Fruit fly (Drosophila melanogaster) whole organism, embryonic: ENCODE data around the gene CG7943.

Experiments
- Abd-B ChIP-seq: fragments of 200-800 bp; sonication (Bioruptor generic); optimal IDR thresholded peaks from 2 replicates; lab custom pipeline; 2018; ENCODE audit warnings: missing biosample characterization, mild to moderate bottlenecking, missing genetic modification characterization, moderate library complexity
- Bgb ChIP-seq: fragments of 200-800 bp; sonication (Bioruptor generic); IDR thresholded peaks from 2 replicates; pipeline ENCODE4 v1.3.6; 2022; ENCODE audit warnings: missing biosample characterization, missing genetic modification characterization; ENCODE audit not compliant: partially characterized antibody
- BtbVII ChIP-seq: fragments of 200-800 bp; sonication (Bioruptor generic); optimal IDR thresholded peaks from 3 replicates; lab custom pipeline; 2017; ENCODE audit warnings: missing biosample characterization, mild to moderate bottlenecking, missing genetic modification characterization
- Bteb2 ChIP-seq: fragments of 200-800 bp; sonication (Bioruptor generic); optimal IDR thresholded peaks from 2 replicates; lab custom pipeline; 2016; ENCODE audit warnings: missing biosample characterization, missing genetic modification characterization
- C15 ChIP-seq: fragments of 200-800 bp; sonication (Bioruptor generic); IDR thresholded peaks from 3 replicates; pipeline ENCODE4 v1.3.6; 2022; ENCODE audit warnings: missing biosample characterization, missing genetic modification characterization
- CG10147 ChIP-seq: fragments of 200-800 bp; sonication (Bioruptor generic); optimal IDR thresholded peaks from 2 replicates; lab custom pipeline; 2019; ENCODE audit warnings: missing biosample characterization, mild to moderate bottlenecking, missing genetic modification characterization, moderate library complexity
- CG11085 ChIP-seq: fragments of 200-800 bp; sonication (Bioruptor generic); IDR thresholded peaks from 2 replicates; pipeline ENCODE4 v1.3.6; 2022; ENCODE audit warnings: missing biosample characterization, missing genetic modification characterization
- CG12659 ChIP-seq: fragments of 200-800 bp; sonication (Bioruptor generic); optimal IDR thresholded peaks from 3 replicates; lab custom pipeline; 2017; ENCODE audit warnings: mild to moderate bottlenecking, missing biosample characterization, missing genetic modification reagents, missing genetic modification characterization
- CG13296 ChIP-seq: fragments of 200-800 bp; sonication (Bioruptor generic); optimal IDR thresholded peaks from 3 replicates; lab custom pipeline; 2018; ENCODE audit warnings: missing biosample characterization, mild to moderate bottlenecking, missing genetic modification characterization
- CG13624 ChIP-seq: fragments of 200-800 bp; sonication (Bioruptor generic); optimal IDR thresholded peaks from 2 replicates; lab custom pipeline; 2016; ENCODE audit warnings: missing biosample characterization, missing genetic modification characterization
- CG14441 ChIP-seq: fragments of 200-800 bp; sonication (Bioruptor generic); IDR thresholded peaks from 2 replicates; pipeline ENCODE4 v1.3.6; 2022; ENCODE audit warnings: missing biosample characterization, missing genetic modification characterization
- CG15696 ChIP-seq: fragments of 200-800 bp; sonication (Bioruptor generic); optimal IDR thresholded peaks from 2 replicates; lab custom pipeline; 2019; ENCODE audit warnings: missing biosample characterization, mild to moderate bottlenecking, missing genetic modification characterization, moderate library complexity
- CG1602 ChIP-seq: fragments of 200-800 bp; sonication (Bioruptor generic); optimal IDR thresholded peaks from 3 replicates; lab custom pipeline; 2016; ENCODE audit warnings: missing biosample characterization, missing genetic modification characterization
- CG3065 ChIP-seq: fragments of 200-800 bp; sonication (Bioruptor generic); optimal IDR thresholded peaks from 2 replicates; lab custom pipeline; 2016; ENCODE audit warnings: missing biosample characterization, missing genetic modification characterization
- CG6175 ChIP-seq: fragments of 200-800 bp; sonication (Bioruptor generic); IDR thresholded peaks from 3 replicates; pipeline ENCODE4 v1.3.6; 2022; ENCODE audit warnings: missing biosample characterization, missing genetic modification characterization
- CG6272 ChIP-seq: fragments of 200-800 bp; sonication (Bioruptor generic); IDR thresholded peaks from 2 replicates; pipeline ENCODE4 v1.3.6; 2022; ENCODE audit warnings: missing biosample characterization, missing genetic modification characterization
- CG6854 ChIP-seq: fragments of 200-800 bp; sonication (Bioruptor generic); optimal IDR thresholded peaks from 3 replicates; lab custom pipeline; 2017; ENCODE audit warnings: missing biosample characterization, mild to moderate bottlenecking, missing genetic modification characterization
- CG7786 ChIP-seq: fragments of 200-800 bp; sonication (Bioruptor generic); optimal IDR thresholded peaks from 2 replicates; lab custom pipeline; 2016; ENCODE audit warnings: missing biosample characterization, missing genetic modification characterization
- CG8944 ChIP-seq: fragments of 200-800 bp; sonication (Bioruptor generic); optimal IDR thresholded peaks from 3 replicates; lab custom pipeline; 2016; ENCODE audit warnings: missing biosample characterization, missing genetic modification characterization
- CG9437 ChIP-seq: fragments of 200-800 bp; sonication (Bioruptor generic); optimal IDR thresholded peaks from 2 replicates; lab custom pipeline; 2018; ENCODE audit warnings: missing biosample characterization, mild to moderate bottlenecking, missing genetic modification characterization
- CG9797 ChIP-seq: fragments of 200-800 bp; sonication (Bioruptor generic); optimal IDR thresholded peaks from 3 replicates; lab custom pipeline; 2018; ENCODE audit warnings: missing biosample characterization, mild to moderate bottlenecking, missing genetic modification characterization
- D19B ChIP-seq: fragments of 200-800 bp; sonication (Bioruptor generic); optimal IDR thresholded peaks from 2 replicates; lab custom pipeline; 2017; ENCODE audit warnings: missing biosample characterization, mild to moderate bottlenecking, missing genetic modification characterization
- Fer3 ChIP-seq: fragments of 200-800 bp; sonication (Bioruptor generic); optimal IDR thresholded peaks from 2 replicates; lab custom pipeline; 2018; ENCODE audit warnings: missing biosample characterization, mild to moderate bottlenecking, missing genetic modification characterization, moderate library complexity
- Gsc ChIP-seq: fragments of 200-800 bp; sonication (Bioruptor generic); IDR thresholded peaks from 2 replicates; pipeline ENCODE4 v1.3.6; 2022; ENCODE audit warnings: missing biosample characterization, missing genetic modification characterization
- H15 ChIP-seq: fragments of 200-800 bp; sonication (Bioruptor generic); IDR thresholded peaks from 3 replicates; pipeline ENCODE4 v1.3.6; 2022; ENCODE audit warnings: missing biosample characterization, missing genetic modification characterization
- Hand ChIP-seq: fragments of 200-800 bp; sonication (Bioruptor generic); optimal IDR thresholded peaks from 2 replicates; lab custom pipeline; 2017; ENCODE audit warnings: mild to moderate bottlenecking, missing biosample characterization, missing genetic modification reagents, missing genetic modification characterization
- Lhr ChIP-seq: fragments of 200-800 bp; sonication (Bioruptor generic); optimal IDR thresholded peaks from 3 replicates; lab custom pipeline; 2017; ENCODE audit warnings: mild to moderate bottlenecking, missing biosample characterization, missing genetic modification reagents, missing genetic modification characterization
- Lim3 ChIP-seq: fragments of 200-800 bp; sonication (Bioruptor generic); IDR thresholded peaks from 2 replicates; pipeline ENCODE4 v1.3.6; 2022; ENCODE audit warnings: missing biosample characterization, missing genetic modification characterization
- MTF-1 ChIP-seq: fragments of 200-800 bp; sonication (Bioruptor generic); optimal IDR thresholded peaks from 2 replicates; lab custom pipeline; 2018; ENCODE audit warnings: missing biosample characterization, mild to moderate bottlenecking, missing genetic modification characterization, borderline replicate concordance
- Scr ChIP-seq: fragments of 200-800 bp; sonication (Bioruptor generic); IDR thresholded peaks from 2 replicates; pipeline ENCODE4 v1.3.6; 2022; ENCODE audit warnings: missing biosample characterization, missing genetic modification characterization; ENCODE audit not compliant: partially characterized antibody
- Sox102F ChIP-seq: fragments of 200-800 bp; sonication (Bioruptor generic); optimal IDR thresholded peaks from 2 replicates; lab custom pipeline; 2018; ENCODE audit warnings: missing biosample characterization, mild to moderate bottlenecking, missing genetic modification characterization, moderate library complexity
- Stat92E ChIP-seq, 3 experiments: fragments of >200 bp in 2 of 3; fragments of 200-800 bp in 1 of 3; sonication (Bioruptor generic) in 1 of 3; optimal IDR thresholded peaks; 2 replicates each; lab custom pipeline; 2017 to 2019; ENCODE audit warnings: missing biosample characterization in 3 of 3, missing genetic modification characterization in 3 of 3, mild to moderate bottlenecking in 1 of 3, moderate library complexity in 1 of 3
- Xbp1 ChIP-seq: fragments of 200-800 bp; sonication (Bioruptor generic); optimal IDR thresholded peaks from 3 replicates; lab custom pipeline; 2016; ENCODE audit warnings: missing biosample characterization, mild to moderate bottlenecking, missing genetic modification characterization
- ac ChIP-seq: fragments of 200-800 bp; sonication (Bioruptor generic); optimal IDR thresholded peaks from 3 replicates; lab custom pipeline; 2017; ENCODE audit warnings: missing biosample characterization, mild to moderate bottlenecking, missing genetic modification characterization
- caup ChIP-seq: fragments of 200-800 bp; sonication (Bioruptor generic); optimal IDR thresholded peaks from 3 replicates; lab custom pipeline; 2017; ENCODE audit warnings: missing biosample characterization, mild to moderate bottlenecking, missing genetic modification characterization, moderate library complexity; ENCODE audit not compliant: severe bottlenecking
- ci ChIP-seq: fragments of 200-800 bp; sonication (Bioruptor generic); IDR thresholded peaks from 3 replicates; pipeline ENCODE4 v1.3.6; 2022; ENCODE audit warnings: missing biosample characterization, missing genetic modification characterization
- insv ChIP-seq, 2 experiments: fragments of 200-800 bp; sonication (Bioruptor generic); optimal IDR thresholded peaks; 3 replicates each; lab custom pipeline; 2016 to 2018; ENCODE audit warnings: missing biosample characterization in 2 of 2, missing genetic modification characterization in 2 of 2
- kay ChIP-seq: fragments of 200-800 bp; sonication (Bioruptor generic); optimal IDR thresholded peaks from 2 replicates; lab custom pipeline; 2016; ENCODE audit warnings: missing biosample characterization, missing genetic modification characterization
- lola ChIP-seq, 3 experiments: fragments of >200 bp in 2 of 3; fragments of 200-800 bp in 1 of 3; sonication (Bioruptor generic) in 1 of 3; optimal IDR thresholded peaks; 2 replicates each; lab custom pipeline; 2017 to 2019; ENCODE audit warnings: missing biosample characterization in 3 of 3, missing genetic modification characterization in 3 of 3, mild to moderate bottlenecking in 1 of 3, moderate library complexity in 1 of 3
- luna ChIP-seq: fragments of 200-800 bp; sonication (Bioruptor generic); optimal IDR thresholded peaks from 2 replicates; lab custom pipeline; 2016; ENCODE audit warnings: missing biosample characterization, missing genetic modification characterization
- odd ChIP-seq: fragments of 200-800 bp; sonication (Bioruptor generic); optimal IDR thresholded peaks from 2 replicates; lab custom pipeline; 2017; ENCODE audit warnings: missing biosample characterization, mild to moderate bottlenecking, missing genetic modification characterization
- p53 ChIP-seq: fragments of 200-800 bp; sonication (Bioruptor generic); optimal IDR thresholded peaks from 2 replicates; lab custom pipeline; 2016; ENCODE audit warnings: missing biosample characterization, missing genetic modification characterization
- pan ChIP-seq, 4 experiments: fragments of >200 bp in 3 of 4; fragments of 200-800 bp in 1 of 4; sonication (Bioruptor generic) in 1 of 4; optimal IDR thresholded peaks in 3 of 4; IDR thresholded peaks in 1 of 4; 2 replicates each; pipeline versions ENCODE4 v1.3.6 to Lab custom; 2017 to 2022; ENCODE audit warnings: missing biosample characterization in 2 of 4, missing genetic modification characterization in 2 of 4, mixed read lengths in 1 of 4
- pho ChIP-seq: fragments of 200-800 bp; sonication (Bioruptor generic); optimal IDR thresholded peaks from 2 replicates; lab custom pipeline; 2016; ENCODE audit warnings: missing biosample characterization, missing genetic modification characterization
- psq ChIP-seq: fragments of 200-800 bp; sonication (Bioruptor generic); optimal IDR thresholded peaks from 2 replicates; lab custom pipeline; 2017; ENCODE audit warnings: missing biosample characterization, missing genetic modification characterization
- run ChIP-seq: fragments of 200-800 bp; sonication (Bioruptor generic); optimal IDR thresholded peaks from 3 replicates; lab custom pipeline; 2018; ENCODE audit warnings: missing biosample characterization, mild to moderate bottlenecking, missing genetic modification characterization
- sob ChIP-seq: fragments of 200-800 bp; sonication (Bioruptor generic); IDR thresholded peaks from 2 replicates; pipeline ENCODE4 v1.3.6; 2022; ENCODE audit warnings: missing biosample characterization, missing genetic modification characterization
- tx ChIP-seq: fragments of 200-800 bp; sonication (Bioruptor generic); optimal IDR thresholded peaks from 2 replicates; lab custom pipeline; 2016; ENCODE audit warnings: missing biosample characterization, missing genetic modification characterization
- zen2 ChIP-seq: fragments of 200-800 bp; sonication (Bioruptor generic); IDR thresholded peaks from 3 replicates; pipeline ENCODE4 v1.3.6; 2022; ENCODE audit warnings: missing biosample characterization, missing genetic modification characterization; ENCODE audit not compliant: partially characterized antibody

Gene CG7943

dm6 chr3R:30092700-30093044 lies 46.4 kb downstream of the CG7943 start (continued):
- no peak for TF ChIP-seq ac (GFP tag; lab: Kevin White, UChicago)
- peak; percentile 87 for TF ChIP-seq CG12659
- TF ChIP-seq Bgb = no peak
- peak; percentile 73 for TF ChIP-seq CG1602 (GFP tag; lab: Kevin White, UChicago)
- TF ChIP-seq Sox102F = peak; percentile 90
- peak; percentile 18 for TF ChIP-seq Lhr (GFP tag; lab: Kevin White, UChicago)
- peak; percentile 74 for TF ChIP-seq CG6272
- peak; percentile 73 for TF ChIP-seq CG10147
- TF ChIP-seq Scr (GFP tag; lab: Robert Waterston, UW) = no peak
- TF ChIP-seq Lim3 (GFP tag; lab: Robert Waterston, UW) = no peak
- peak; percentile 69 for TF ChIP-seq CG6854 (GFP tag; lab: Kevin White, UChicago)
- peak; percentile 87 for TF ChIP-seq run (tag; lab: Kevin White, UChicago)
- TF ChIP-seq CG13624 (GFP tag; lab: Kevin White, UChicago) = peak; percentile 89
- peak in 1 of 3 experiments; percentile 59 for TF ChIP-seq lola (GFP tag; optimal IDR thresholded peaks at IDR 0.05; lab: Kevin White, UChicago)
- no peak for TF ChIP-seq zen2 (GFP tag; lab: Robert Waterston, UW)
- no peak for TF ChIP-seq CG9797 (GFP tag; lab: Kevin White, UChicago)
- peak; percentile 72 for TF ChIP-seq Abd-B
- peak; percentile 61 for TF ChIP-seq CG9437 (GFP tag; lab: Kevin White, UChicago)
- TF ChIP-seq Hand (GFP tag; lab: Kevin White, UChicago) = peak; percentile 70
- TF ChIP-seq psq (GFP tag; lab: Kevin White, UChicago) = peak; percentile 34
- TF ChIP-seq sob (GFP tag; lab: Robert Waterston, UW) = peak; percentile 91
- peak; percentile 81; the same call in 2 of the 3 replicates for TF ChIP-seq CG6175 (GFP tag; lab: Robert Waterston, UW)
- peak; percentile 39 for TF ChIP-seq CG15696 (tag; lab: Kevin White, UChicago)
- peak; percentile 73 for TF ChIP-seq CG13296 (GFP tag; lab: Kevin White, UChicago)
- TF ChIP-seq CG11085 (GFP tag; lab: Robert Waterston, UW) = peak; percentile 83
- TF ChIP-seq kay (GFP tag; lab: Kevin White, UChicago) = peak; percentile 69
- no peak for TF ChIP-seq insv (GFP tag; optimal IDR thresholded peaks at IDR 0.05; lab: Kevin White, UChicago)
- TF ChIP-seq p53 (GFP tag; lab: Kevin White, UChicago) = peak; percentile 26
- peak; percentile 29 for TF ChIP-seq CG3065 (GFP tag; lab: Kevin White, UChicago)
- peak; percentile 73 for TF ChIP-seq Gsc (GFP tag; lab: Robert Waterston, UW)
- TF ChIP-seq CG7786 (GFP tag; lab: Kevin White, UChicago) = peak; percentile 84
- TF ChIP-seq odd (GFP tag; lab: Kevin White, UChicago) = peak; percentile 68
- TF ChIP-seq ci (GFP tag; lab: Robert Waterston, UW) = peak; percentile 93
- TF ChIP-seq Bteb2 (GFP tag; lab: Kevin White, UChicago) = peak; percentile 77
- peak; percentile 81 for TF ChIP-seq CG8944 (GFP tag; lab: Kevin White, UChicago)
- TF ChIP-seq BtbVII (GFP tag; lab: Kevin White, UChicago) = peak; percentile 74
- peak; percentile 86 for TF ChIP-seq pho (GFP tag; lab: Kevin White, UChicago)
- peak; percentile 89 for TF ChIP-seq Xbp1 (GFP tag; lab: Kevin White, UChicago)
- no peak for TF ChIP-seq pan (optimal IDR thresholded peaks at IDR 0.05; lab: Kevin White, UChicago)
- peak in 1 of 2 experiments; percentile 86 for TF ChIP-seq pan (GFP tag; optimal IDR thresholded peaks at IDR 0.05 in 1 of 2, IDR thresholded peaks at IDR 0.05 in 1 of 2)
- peak; percentile 21 for TF ChIP-seq D19B (GFP tag; lab: Kevin White, UChicago)
- TF ChIP-seq caup = peak; percentile 83
- peak; percentile 50 for TF ChIP-seq MTF-1
- peak; percentile 88 for TF ChIP-seq H15 (GFP tag; lab: Robert Waterston, UW)
- peak; percentile 88 for TF ChIP-seq Fer3 (tag; lab: Kevin White, UChicago)
- peak; percentile 72 for TF ChIP-seq luna (GFP tag; lab: Kevin White, UChicago)
- TF ChIP-seq C15 (GFP tag; lab: Robert Waterston, UW) = 0 out of 3 replicates have a peak, but pooled peaks have one; percentile 65
- TF ChIP-seq CG14441 (GFP tag; lab: Robert Waterston, UW) = peak; percentile 85
- peak; percentile 83 for TF ChIP-seq tx (GFP tag; lab: Kevin White, UChicago)
- no peak for TF ChIP-seq Stat92E (GFP tag; optimal IDR thresholded peaks at IDR 0.05; lab: Kevin White, UChicago)
